Fruit fly (Drosophila melanogaster) whole organism, wandering third instar larva: ENCODE data around the gene CG11771.

Source experiments
- Abd-B ChIP-seq: fragments of >200 bp; optimal IDR thresholded peaks from 2 replicates; lab custom pipeline; 2017; ENCODE audit warnings: missing biosample characterization, missing genetic modification characterization
- CG32264 ChIP-seq: fragments of 200-800 bp; sonication (Bioruptor generic); optimal IDR thresholded peaks from 2 replicates; lab custom pipeline; 2016; ENCODE audit warnings: missing biosample characterization, missing genetic modification characterization
- CG9705 ChIP-seq: fragments of 200-800 bp; sonication (Bioruptor generic); optimal IDR thresholded peaks from 2 replicates; lab custom pipeline; 2018; ENCODE audit warnings: missing biosample characterization, mild to moderate bottlenecking, missing genetic modification characterization
- CrebA ChIP-seq: fragments of 200-800 bp; sonication (Bioruptor generic); optimal IDR thresholded peaks from 2 replicates; lab custom pipeline; 2016; ENCODE audit warnings: missing biosample characterization, mild to moderate bottlenecking, missing genetic modification characterization, borderline replicate concordance
- Dfd ChIP-seq: fragments of >200 bp; optimal IDR thresholded peaks from 2 replicates; lab custom pipeline; 2017; ENCODE audit warnings: missing biosample characterization, missing genetic modification characterization
- GATAd ChIP-seq: sonication (Bioruptor generic); optimal IDR thresholded peaks from 2 replicates; lab custom pipeline; 2016; ENCODE audit warnings: missing biosample characterization, missing genetic modification characterization
- Hnf4 ChIP-seq: fragments of 200-800 bp; sonication (Bioruptor generic); optimal IDR thresholded peaks from 2 replicates; lab custom pipeline; 2016; ENCODE audit warnings: missing biosample characterization, mild to moderate bottlenecking, missing genetic modification characterization
- Hr78 ChIP-seq: fragments of >200 bp; optimal IDR thresholded peaks from 2 replicates; lab custom pipeline; 2017; ENCODE audit warnings: missing biosample characterization, missing genetic modification characterization
- Jra ChIP-seq: sonication (Bioruptor generic); optimal IDR thresholded peaks from 2 replicates; lab custom pipeline; 2016; ENCODE audit warnings: missing biosample characterization, missing genetic modification characterization
- Mio ChIP-seq: sonication (Bioruptor generic); optimal IDR thresholded peaks from 2 replicates; lab custom pipeline; 2016; ENCODE audit warnings: missing biosample characterization, missing genetic modification characterization
- N ChIP-seq: fragments of >200 bp; optimal IDR thresholded peaks from 2 replicates; lab custom pipeline; 2018; ENCODE audit warnings: missing biosample characterization, missing external identifiers, missing genetic modification characterization
- OdsH ChIP-seq: fragments of 200-800 bp; sonication (Bioruptor generic); optimal IDR thresholded peaks from 2 replicates; lab custom pipeline; 2016; ENCODE audit warnings: missing biosample characterization, mild to moderate bottlenecking, missing genetic modification characterization
- Rel ChIP-seq, 2 experiments: fragments of 200-800 bp; sonication (Bioruptor generic) in 1 of 2; optimal IDR thresholded peaks; 2 replicates in 1 of 2; 3 replicates in 1 of 2; lab custom pipeline; 2016 to 2019; ENCODE audit warnings: mild to moderate bottlenecking in 2 of 2, missing biosample characterization in 2 of 2, missing genetic modification characterization in 2 of 2, moderate library complexity in 1 of 2
- Sp1 ChIP-seq: fragments of 200-800 bp; sonication (Bioruptor generic); optimal IDR thresholded peaks from 3 replicates; lab custom pipeline; 2019; ENCODE audit warnings: missing biosample characterization, mild to moderate bottlenecking, missing genetic modification characterization, moderate library complexity
- Vsx2 ChIP-seq: fragments of 200-300, 225-300 bp; sonication (Bioruptor generic); optimal IDR thresholded peaks from 2 replicates; lab custom pipeline; 2018; ENCODE audit warnings: missing biosample characterization, missing genetic modification characterization; ENCODE audit not compliant: partially characterized antibody
- br ChIP-seq: fragments of 200-800 bp; sonication (Bioruptor generic); optimal IDR thresholded peaks from 2 replicates; lab custom pipeline; 2016; ENCODE audit warnings: missing biosample characterization, missing genetic modification characterization
- brk ChIP-seq: fragments of 200-800 bp; sonication (Bioruptor generic); optimal IDR thresholded peaks from 2 replicates; lab custom pipeline; 2016; ENCODE audit warnings: missing biosample characterization, mild to moderate bottlenecking, missing genetic modification characterization
- dl ChIP-seq, 2 experiments: fragments of 175-275, 200-275 bp in 1 of 2; fragments of 200-275 bp in 1 of 2; sonication (Bioruptor generic); optimal IDR thresholded peaks; lab custom pipeline; 2018; ENCODE audit warnings: mild to moderate bottlenecking in 2 of 2, missing biosample characterization in 2 of 2, missing genetic modification characterization in 2 of 2, moderate library complexity in 2 of 2; ENCODE audit not compliant: partially characterized antibody in 2 of 2, insufficient read depth in 1 of 2
- dmrt93B ChIP-seq: fragments of 200-800 bp; sonication (Bioruptor generic); optimal IDR thresholded peaks from 2 replicates; lab custom pipeline; 2018; ENCODE audit warnings: missing biosample characterization, mild to moderate bottlenecking, missing genetic modification characterization
- dsf ChIP-seq: sonication (Bioruptor generic); optimal IDR thresholded peaks from 2 replicates; lab custom pipeline; 2016; ENCODE audit warnings: missing biosample characterization, missing genetic modification characterization, borderline replicate concordance
- ey ChIP-seq: fragments of 200-800 bp; sonication (Bioruptor generic); optimal IDR thresholded peaks from 2 replicates; lab custom pipeline; 2016; ENCODE audit warnings: missing biosample characterization, missing genetic modification characterization
- foxo ChIP-seq, 2 experiments: fragments of 200-800 bp; sonication (Bioruptor generic); optimal IDR thresholded peaks; 2 replicates in 1 of 2; 3 replicates in 1 of 2; lab custom pipeline; 2016 to 2017; ENCODE audit warnings: missing biosample characterization in 2 of 2, missing genetic modification characterization in 2 of 2
- fru ChIP-seq: fragments of 200-800 bp; sonication (Bioruptor generic); optimal IDR thresholded peaks from 3 replicates; lab custom pipeline; 2016; ENCODE audit warnings: missing biosample characterization, mild to moderate bottlenecking, missing genetic modification characterization
- h ChIP-seq: fragments of 200-800 bp; sonication (Bioruptor generic); optimal IDR thresholded peaks from 3 replicates; lab custom pipeline; 2016; ENCODE audit warnings: missing biosample characterization, mild to moderate bottlenecking, missing genetic modification characterization
- jim ChIP-seq: fragments of 175-275, 200-325 bp; sonication (Bioruptor generic); optimal IDR thresholded peaks from 2 replicates; lab custom pipeline; 2016; ENCODE audit warnings: missing biosample characterization, mild to moderate bottlenecking, missing genetic modification characterization
- lola ChIP-seq: fragments of >200 bp; optimal IDR thresholded peaks from 2 replicates; lab custom pipeline; 2017; ENCODE audit warnings: missing biosample characterization, missing genetic modification characterization
- pan ChIP-seq: fragments of >200 bp; optimal IDR thresholded peaks from 2 replicates; lab custom pipeline; 2017
- sage ChIP-seq: fragments of 200-800 bp; sonication (Bioruptor generic); optimal IDR thresholded peaks from 2 replicates; lab custom pipeline; 2016; ENCODE audit warnings: missing biosample characterization, mild to moderate bottlenecking, missing genetic modification characterization
- tai ChIP-seq: sonication (Bioruptor generic); optimal IDR thresholded peaks from 2 replicates; lab custom pipeline; 2016; ENCODE audit warnings: missing biosample characterization, missing genetic modification characterization
- usp ChIP-seq: fragments of >200 bp; optimal IDR thresholded peaks from 2 replicates; lab custom pipeline; 2017; ENCODE audit warnings: missing biosample characterization, missing genetic modification characterization

CG11771 gene

DNA sequence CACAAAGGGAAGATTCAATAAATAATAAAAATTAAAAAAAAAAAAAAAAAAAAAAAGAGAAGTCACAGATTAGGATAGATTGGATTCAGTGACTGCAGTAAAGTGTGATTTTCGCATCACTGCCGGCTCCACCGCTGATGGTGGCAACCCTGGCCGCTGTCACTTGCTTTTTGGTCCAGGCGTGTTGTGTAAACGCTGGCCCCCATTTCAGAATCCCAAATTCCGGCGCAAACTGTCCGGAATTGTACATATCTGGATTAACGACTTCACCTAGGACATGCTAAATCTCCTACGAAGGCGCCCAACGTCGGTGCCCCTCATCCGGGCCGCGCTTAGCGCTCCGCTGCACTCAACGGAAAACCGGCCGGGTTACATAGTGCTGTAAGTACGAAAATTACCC, at the start of gene CG11771:
CG11771 (plus strand) TSS at position 155 of the 400 bp plus-strand sequence.
- TF ChIP-seq Dfd (GFP tag; lab: Kevin White, UChicago): no peak
- TF ChIP-seq Jra (GFP tag; lab: Kevin White, UChicago): no peak
- no peak for TF ChIP-seq brk (GFP tag; lab: Kevin White, UChicago)
- no peak for TF ChIP-seq Rel (GFP tag; optimal IDR thresholded peaks at IDR 0.05; lab: Kevin White, UChicago)
- TF ChIP-seq Rel (tag; optimal IDR thresholded peaks at IDR 0.05; lab: Kevin White, UChicago): no peak

DNA sequence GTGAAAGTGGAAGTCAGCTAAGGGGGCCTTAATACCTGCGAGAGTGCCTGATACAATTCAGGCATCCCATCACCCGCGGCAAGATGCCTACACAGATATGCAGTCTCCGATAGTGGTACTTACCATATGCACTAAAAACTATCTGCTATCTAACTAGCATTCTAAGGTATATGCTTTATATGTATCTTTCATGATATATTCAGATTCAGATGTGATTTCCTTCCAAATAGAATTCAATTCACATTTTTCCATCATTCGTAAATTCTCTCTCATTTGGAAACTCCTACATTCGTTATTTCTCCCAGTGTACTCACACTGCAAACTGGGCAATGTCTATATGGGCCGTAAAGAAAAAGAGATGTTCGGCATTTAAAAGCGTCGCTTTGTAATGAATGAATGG, 45.3 kb upstream of the CG11771 start:
- TF ChIP-seq Hnf4 (no peak), sage (GFP tag; lab: Kevin White, UChicago) (no peak), usp (GFP tag; lab: Kevin White, UChicago) (no peak), ey (GFP tag; lab: Kevin White, UChicago) (no peak), fru (GFP tag; lab: Kevin White, UChicago) (no peak), Sp1 (GFP tag; lab: Kevin White, UChicago) (no peak), CG32264 (GFP tag; lab: Kevin White, UChicago) (no peak), tai (GFP tag; lab: Kevin White, UChicago) (no peak), h (GFP tag; lab: Kevin White, UChicago) (no peak), pan (lab: Kevin White, UChicago) (no peak)

DNA sequence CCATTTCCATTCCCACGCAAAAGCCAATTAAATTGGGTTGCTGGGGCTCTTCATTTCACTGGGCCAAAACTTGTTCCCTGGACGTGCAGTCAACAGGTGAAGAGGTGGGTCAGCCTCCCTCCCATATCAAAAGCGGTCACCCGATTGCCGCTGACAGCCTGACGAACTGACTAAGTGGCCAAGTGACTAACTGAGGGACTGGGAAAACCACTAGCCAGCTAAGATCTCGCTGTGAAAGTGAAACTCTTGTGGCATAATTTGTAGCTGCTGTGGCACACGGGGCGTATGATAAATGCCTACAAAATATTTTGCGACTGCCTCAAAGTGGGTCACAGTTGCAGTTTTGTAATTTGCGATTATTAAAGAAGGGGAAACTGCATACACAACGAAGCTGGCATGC, 43.4 kb upstream of the CG11771 start:
- TF ChIP-seq CG9705: no peak
- no peak for TF ChIP-seq Vsx2 (GFP tag; lab: Kevin White, UChicago)
- no peak for TF ChIP-seq Jra (GFP tag; lab: Kevin White, UChicago)
- no peak for TF ChIP-seq N (GFP tag; lab: Kevin White, UChicago)
- TF ChIP-seq dl (GFP tag; optimal IDR thresholded peaks at IDR 0.05; lab: Kevin White, UChicago; ENCODE audit: insufficient read depth in 1 of 2, partially characterized antibody in 2 of 2): no peak
- TF ChIP-seq Dfd (GFP tag; lab: Kevin White, UChicago): no peak
- no peak for TF ChIP-seq Sp1 (GFP tag; lab: Kevin White, UChicago)
- TF ChIP-seq GATAd (GFP tag; lab: Kevin White, UChicago): no peak
- TF ChIP-seq Mio (GFP tag; lab: Kevin White, UChicago): no peak
- no peak for TF ChIP-seq CG32264 (GFP tag; lab: Kevin White, UChicago)
- TF ChIP-seq lola (GFP tag; lab: Kevin White, UChicago): no peak
- no peak for TF ChIP-seq CrebA (GFP tag; lab: Kevin White, UChicago)
- TF ChIP-seq Hnf4: no peak
- no peak for TF ChIP-seq Hr78 (GFP tag; lab: Kevin White, UChicago)
- no peak for TF ChIP-seq br (GFP tag; lab: Kevin White, UChicago)

DNA sequence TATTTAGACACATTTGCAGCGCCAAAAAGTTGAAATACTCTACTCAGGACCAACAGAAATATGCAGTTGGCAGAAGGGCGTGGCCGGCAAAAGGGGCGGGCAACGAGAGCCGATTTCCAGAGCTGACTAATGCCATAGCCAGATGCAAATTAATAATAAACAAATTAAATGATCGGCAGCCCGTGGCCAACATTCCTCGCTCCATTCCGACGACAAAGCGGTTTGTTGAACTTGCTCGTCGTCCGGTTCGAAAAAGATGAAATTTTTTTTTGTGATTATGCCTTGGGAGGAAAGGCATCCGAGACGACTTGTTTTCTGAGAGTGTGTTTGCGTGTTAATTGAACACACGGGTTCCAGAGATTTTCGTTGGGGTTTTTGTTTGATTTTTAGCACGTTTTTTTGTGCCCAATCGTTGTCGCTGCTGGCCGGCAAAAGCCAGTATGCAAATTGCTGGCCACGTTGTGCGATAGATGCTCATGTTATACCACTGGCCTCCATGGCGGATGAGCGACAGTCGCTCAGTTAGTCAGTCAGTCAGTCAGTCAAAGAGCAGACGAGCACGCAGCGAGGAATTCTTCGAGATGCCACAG, 42.4 kb upstream of the CG11771 start:
- no peak for TF ChIP-seq fru (GFP tag; lab: Kevin White, UChicago)
- peak; percentile 10 for TF ChIP-seq Vsx2 (GFP tag; lab: Kevin White, UChicago)
- peak; percentile 10 for TF ChIP-seq br (GFP tag; lab: Kevin White, UChicago)
- no peak for TF ChIP-seq sage (GFP tag; lab: Kevin White, UChicago)
- no peak for TF ChIP-seq Hnf4
- no peak for TF ChIP-seq lola (GFP tag; lab: Kevin White, UChicago)
- TF ChIP-seq Rel (GFP tag; optimal IDR thresholded peaks at IDR 0.05; lab: Kevin White, UChicago): no peak
- TF ChIP-seq Rel (tag; optimal IDR thresholded peaks at IDR 0.05; lab: Kevin White, UChicago): peak; percentile 76
- peak; percentile 54 for TF ChIP-seq h (GFP tag; lab: Kevin White, UChicago)

DNA sequence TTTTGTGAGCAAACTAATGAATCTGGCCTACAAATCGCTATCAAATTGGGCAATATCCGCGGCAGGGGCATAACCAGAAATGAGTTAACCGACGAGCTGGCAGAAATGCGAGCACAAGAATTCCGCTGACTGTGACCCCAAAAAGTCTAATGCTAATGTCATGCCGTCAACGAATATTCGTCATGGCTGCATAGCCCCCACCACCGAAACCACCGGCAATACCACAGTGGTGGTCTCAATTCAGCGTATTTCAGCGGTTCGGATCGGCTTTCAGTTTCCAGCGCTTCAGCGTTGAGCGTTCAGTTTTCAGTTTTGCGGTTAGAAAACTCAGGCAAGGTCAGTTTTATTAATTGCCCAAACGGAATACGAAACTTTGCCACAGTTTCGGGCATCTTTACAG, 41.6 kb upstream of the CG11771 start:
- TF ChIP-seq dsf (GFP tag; lab: Kevin White, UChicago) (no peak), foxo (GFP tag; optimal IDR thresholded peaks at IDR 0.05; lab: Kevin White, UChicago) (no peak), usp (GFP tag; lab: Kevin White, UChicago) (no peak), GATAd (GFP tag; lab: Kevin White, UChicago) (no peak)

- no peak for TF ChIP-seq CrebA (GFP tag; lab: Kevin White, UChicago)
- no peak for TF ChIP-seq dmrt93B
- TF ChIP-seq pan (lab: Kevin White, UChicago): no peak
- TF ChIP-seq Abd-B: no peak
- no peak for TF ChIP-seq jim (GFP tag; lab: Kevin White, UChicago)
- no peak for TF ChIP-seq OdsH (GFP tag; lab: Kevin White, UChicago)
- TF ChIP-seq Mio (GFP tag; lab: Kevin White, UChicago): no peak
- TF ChIP-seq Vsx2 (GFP tag; lab: Kevin White, UChicago): no peak
- no peak for TF ChIP-seq dsf (GFP tag; lab: Kevin White, UChicago)
These were observed 40.9 kb upstream of the CG11771 start for dm6 chr3R:24890919-24891318.
